ENCODE assay signal across 1 fruit fly cellular context in the genomic region with DNA sequence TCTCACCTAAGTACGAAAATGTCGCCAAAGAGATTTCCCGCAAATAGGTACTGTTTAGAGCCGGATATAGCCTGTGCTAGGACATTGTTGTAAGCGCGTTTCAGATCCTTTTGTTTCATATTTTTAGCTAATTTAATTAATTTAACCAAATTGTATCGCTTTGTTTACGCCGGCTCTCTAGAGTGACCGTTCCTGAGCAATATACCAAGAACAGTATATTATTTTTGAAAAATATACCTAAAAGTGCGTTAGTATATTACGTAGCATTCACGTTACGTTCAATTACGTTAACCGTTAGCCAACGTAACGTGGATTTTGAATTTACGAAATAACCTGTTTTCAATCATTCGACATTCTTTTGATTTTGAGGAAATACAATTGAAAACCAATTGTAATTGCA.
TF ChIP-seq lines count a peak whose summit lies in the region.

thoc6 (minus strand) TSS at position 204 of the 400 bp plus-strand sequence.

TF ChIP-seq in whole organism, embryonic, 481 proteins besides CTCF, POLR2A, EP300 and RAD21 (continued from another document):
- peak; percentile 91 for TF ChIP-seq Myb (GFP tag; optimal IDR thresholded peaks at IDR 0.05; lab: Kevin White, UChicago)
- TF ChIP-seq CG11696 (GFP tag; IDR thresholded peaks at IDR 0.05; lab: Robert Waterston, UW), result no peak
- no peak for TF ChIP-seq seq (GFP tag; IDR thresholded peaks at IDR 0.05; lab: Robert Waterston, UW)
- no peak for TF ChIP-seq CG11085 (GFP tag; IDR thresholded peaks at IDR 0.05; lab: Robert Waterston, UW)
- TF ChIP-seq C15 (GFP tag; IDR thresholded peaks at IDR 0.05; lab: Robert Waterston, UW), result no peak
- TF ChIP-seq Dll (GFP tag; IDR thresholded peaks at IDR 0.05; lab: Robert Waterston, UW; ENCODE audit: partially characterized antibody), result 0 out of 4 replicates have a peak, but pooled peaks have one; percentile 25
- no peak for TF ChIP-seq CG14441 (GFP tag; IDR thresholded peaks at IDR 0.05; lab: Robert Waterston, UW)
- no peak for TF ChIP-seq TFAM (GFP tag; optimal IDR thresholded peaks at IDR 0.05; lab: Kevin White, UChicago)
- TF ChIP-seq CG13894 (tag; optimal IDR thresholded peaks at IDR 0.05; lab: Kevin White, UChicago), result no peak
TF ChIP-seq in whole organism, embryonic: peak in this region for 19.
